Worm (Caenorhabditis elegans) whole organism, L1 larva: ENCODE measurements around the gene C13G3.12.

Source experiments
- F16B12.6 ChIP-seq: fragments of 150-350 bp; optimal IDR thresholded peaks from 2 replicates; lab custom pipeline; 2014; ENCODE audit warnings: missing biosample characterization, missing genetic modification characterization
- ama-1 ChIP-seq: fragments of 150-350 bp; optimal IDR thresholded peaks from 2 replicates; lab custom pipeline; 2014
- blmp-1 ChIP-seq: fragments of 150-350 bp; optimal IDR thresholded peaks from 2 replicates; lab custom pipeline; 2014; ENCODE audit warnings: missing biosample characterization, missing genetic modification characterization
- ceh-63 ChIP-seq: fragments of 200-800 bp; sonication (Bioruptor generic); optimal IDR thresholded peaks from 2 replicates; lab custom pipeline; 2018; ENCODE audit warnings: mild to moderate bottlenecking, missing genetic modification characterization, missing compliant biosample characterization
- ceh-8 ChIP-seq: fragments of 200-800 bp; sonication (Bioruptor generic); optimal IDR thresholded peaks from 2 replicates; lab custom pipeline; 2018; ENCODE audit warnings: mild to moderate bottlenecking, missing genetic modification characterization, moderate library complexity, missing compliant biosample characterization
- ces-1 ChIP-seq: fragments of 150-350 bp; optimal IDR thresholded peaks from 2 replicates; lab custom pipeline; 2014; ENCODE audit warnings: missing biosample characterization, missing genetic modification reagents, missing genetic modification characterization
- dpl-1 ChIP-seq, 3 experiments: fragments of 150-350 bp in 2 of 3; sonication (generic microtip) in 1 of 3; optimal IDR thresholded peaks; 2 replicates each; lab custom pipeline; 2014 to 2017; ENCODE audit warnings: missing biosample characterization in 3 of 3, missing genetic modification characterization in 3 of 3, missing genetic modification reagents in 3 of 3
- dsc-1 ChIP-seq: sonication (generic microtip); optimal IDR thresholded peaks from 2 replicates; lab custom pipeline; 2016; ENCODE audit warnings: mild to moderate bottlenecking, missing genetic modification characterization, missing compliant biosample characterization
- efl-1 ChIP-seq, 4 experiments: fragments of 150-350 bp; optimal IDR thresholded peaks in 3 of 4; peaks in 1 of 4; 1 replicate in 1 of 4; 2 replicates in 3 of 4; lab custom pipeline; 2014; ENCODE audit warnings: missing biosample characterization in 2 of 4, missing genetic modification characterization in 2 of 4, missing genetic modification reagents in 2 of 4
- efl-3 ChIP-seq: fragments of 200-800 bp; sonication (Bioruptor generic); optimal IDR thresholded peaks from 2 replicates; lab custom pipeline; 2018; ENCODE audit warnings: mild to moderate bottlenecking, missing genetic modification characterization, missing compliant biosample characterization
- egl-27 ChIP-seq, 2 experiments: fragments of 150-350 bp in 1 of 2; sonication (generic microtip); optimal IDR thresholded peaks; 3 replicates each; lab custom pipeline; 2017 to 2018; ENCODE audit warnings: missing biosample characterization in 2 of 2, missing genetic modification characterization in 2 of 2, missing genetic modification reagents in 2 of 2
- elt-3 ChIP-seq, 6 experiments: fragments of 150-350 bp in 1 of 6; sonication (generic microtip); optimal IDR thresholded peaks; 2 replicates each; lab custom pipeline; 2017 to 2018; ENCODE audit warnings: missing biosample characterization in 6 of 6, missing genetic modification characterization in 6 of 6, inconsistent platforms in 1 of 6
- fkh-10 ChIP-seq: sonication (generic microtip); optimal IDR thresholded peaks from 2 replicates; lab custom pipeline; 2017; ENCODE audit warnings: missing biosample characterization, missing genetic modification reagents, missing genetic modification characterization
- fkh-4 ChIP-seq: sonication (generic microtip); optimal IDR thresholded peaks from 2 replicates; lab custom pipeline; 2016; ENCODE audit warnings: missing compliant biosample characterization, missing genetic modification characterization, borderline replicate concordance
- fkh-8 ChIP-seq: sonication (generic microtip); optimal IDR thresholded peaks from 2 replicates; lab custom pipeline; 2016; ENCODE audit warnings: mild to moderate bottlenecking, missing genetic modification characterization, missing compliant biosample characterization
- fos-1 ChIP-seq: fragments of 150-350 bp; optimal IDR thresholded peaks from 2 replicates; lab custom pipeline; 2014; ENCODE audit warnings: missing biosample characterization, missing genetic modification characterization
- grh-1 ChIP-seq: fragments of 200-800 bp; sonication (Bioruptor generic); IDR thresholded peaks from 2 replicates; pipeline ENCODE4 v1.3.6; 2022; ENCODE audit warnings: missing genetic modification reagents, missing genetic modification characterization, missing compliant biosample characterization
- lin-14 ChIP-seq: fragments of 200-800 bp; sonication (Bioruptor generic); optimal IDR thresholded peaks from 2 replicates; lab custom pipeline; 2018; ENCODE audit warnings: mild to moderate bottlenecking, missing genetic modification characterization, moderate library complexity, missing compliant biosample characterization
- lin-15B ChIP-seq: fragments of 150-350 bp; sonication (generic microtip); optimal IDR thresholded peaks from 3 replicates; lab custom pipeline; 2014; ENCODE audit warnings: missing biosample characterization, missing genetic modification characterization
- lir-3 ChIP-seq: sonication (generic microtip); optimal IDR thresholded peaks from 2 replicates; lab custom pipeline; 2016; ENCODE audit warnings: mild to moderate bottlenecking, missing genetic modification characterization, moderate library complexity, missing compliant biosample characterization; ENCODE audit not compliant: poor library complexity
- lsy-2 ChIP-seq, 2 experiments: fragments of 150-350 bp; optimal IDR thresholded peaks; 2 replicates each; lab custom pipeline; 2014; ENCODE audit warnings: missing biosample characterization in 2 of 2, missing genetic modification characterization in 2 of 2
- mab-9 ChIP-seq: fragments of 200-800 bp; sonication (Bioruptor generic); IDR thresholded peaks from 2 replicates; pipeline ENCODE4 v1.3.6; 2022; ENCODE audit warnings: missing genetic modification reagents, missing genetic modification characterization, missing compliant biosample characterization
- mdl-1 ChIP-seq, 2 experiments: fragments of 150-350 bp; optimal IDR thresholded peaks; 2 replicates each; lab custom pipeline; 2014 to 2017; ENCODE audit warnings: missing biosample characterization in 2 of 2, missing genetic modification characterization in 2 of 2, inconsistent platforms in 1 of 2
- mef-2 ChIP-seq: fragments of 150-350 bp; optimal IDR thresholded peaks from 2 replicates; lab custom pipeline; 2014; ENCODE audit warnings: missing biosample characterization, missing genetic modification characterization
- nhr-11 ChIP-seq: fragments of 150-350 bp; optimal IDR thresholded peaks from 2 replicates; lab custom pipeline; 2014; ENCODE audit warnings: missing biosample characterization, missing genetic modification characterization
- nhr-12 ChIP-seq: sonication (generic microtip); optimal IDR thresholded peaks from 2 replicates; lab custom pipeline; 2017; ENCODE audit warnings: missing biosample characterization, missing genetic modification characterization
- nhr-237 ChIP-seq: fragments of 150-350 bp; optimal IDR thresholded peaks from 2 replicates; lab custom pipeline; 2014; ENCODE audit warnings: missing biosample characterization, missing genetic modification characterization
- nhr-28 ChIP-seq: fragments of 150-350 bp; optimal IDR thresholded peaks from 2 replicates; lab custom pipeline; 2014; ENCODE audit warnings: missing biosample characterization, missing genetic modification characterization
- nhr-71 ChIP-seq: sonication (generic microtip); optimal IDR thresholded peaks from 2 replicates; lab custom pipeline; 2016; ENCODE audit warnings: mild to moderate bottlenecking, missing genetic modification characterization, moderate library complexity, missing compliant biosample characterization
- nhr-85 ChIP-seq: sonication (generic microtip); peaks from one replicate; lab custom pipeline; 2016; ENCODE audit warnings: missing genetic modification characterization, inconsistent platforms, missing compliant biosample characterization
- nhr-90 ChIP-seq: sonication (generic microtip); optimal IDR thresholded peaks from 2 replicates; lab custom pipeline; 2016; ENCODE audit warnings: mild to moderate bottlenecking, missing genetic modification characterization, missing compliant biosample characterization; ENCODE audit not compliant: poor library complexity
- pag-3 ChIP-seq: sonication (generic microtip); optimal IDR thresholded peaks from 2 replicates; lab custom pipeline; 2017; ENCODE audit warnings: missing genetic modification characterization, mild to moderate bottlenecking, missing compliant biosample characterization, antibody characterized with exemption, borderline replicate concordance; ENCODE audit not compliant: insufficient read depth
- pax-3 ChIP-seq: fragments of 200-800 bp; sonication (Bioruptor generic); optimal IDR thresholded peaks from 2 replicates; lab custom pipeline; 2018; ENCODE audit warnings: mild to moderate bottlenecking, missing genetic modification characterization, moderate library complexity, missing compliant biosample characterization
- pqm-1 ChIP-seq: sonication (generic microtip); optimal IDR thresholded peaks from 3 replicates; lab custom pipeline; 2017; ENCODE audit warnings: missing biosample characterization, missing genetic modification characterization
- rnt-1 ChIP-seq: sonication (generic microtip); optimal IDR thresholded peaks from 2 replicates; lab custom pipeline; 2016; ENCODE audit warnings: mild to moderate bottlenecking, missing genetic modification characterization, moderate library complexity, missing compliant biosample characterization
- skn-1 ChIP-seq: fragments of 150-350 bp; optimal IDR thresholded peaks from 2 replicates; lab custom pipeline; 2014; ENCODE audit warnings: missing biosample characterization, missing genetic modification characterization
- swsn-7 ChIP-seq: sonication (generic microtip); optimal IDR thresholded peaks from 2 replicates; lab custom pipeline; 2016; ENCODE audit warnings: missing genetic modification characterization, missing compliant biosample characterization
- unc-130 ChIP-seq: fragments of 150-350 bp; optimal IDR thresholded peaks from 2 replicates; lab custom pipeline; 2017; ENCODE audit warnings: missing biosample characterization, missing genetic modification characterization, inconsistent platforms
- unc-30 ChIP-seq: sonication (generic microtip); optimal IDR thresholded peaks from 2 replicates; lab custom pipeline; 2017; ENCODE audit warnings: missing biosample characterization, missing genetic modification characterization
- unc-62 ChIP-seq: fragments of 150-350 bp; optimal IDR thresholded peaks from 2 replicates; lab custom pipeline; 2014; ENCODE audit warnings: missing biosample characterization, missing genetic modification reagents, missing genetic modification characterization
- unc-86 ChIP-seq: sonication (generic microtip); optimal IDR thresholded peaks from 2 replicates; lab custom pipeline; 2016; ENCODE audit warnings: missing genetic modification characterization, missing compliant biosample characterization
- unc-98 ChIP-seq: fragments of 200-800 bp; sonication (Bioruptor generic); IDR thresholded peaks from 2 replicates; pipeline ENCODE4 v1.3.6; 2022; ENCODE audit warnings: missing genetic modification characterization, missing compliant biosample characterization
- vab-15 ChIP-seq: sonication (generic microtip); optimal IDR thresholded peaks from 2 replicates; lab custom pipeline; 2017; ENCODE audit warnings: missing genotype, mild to moderate bottlenecking, missing genetic modification characterization, missing compliant biosample characterization

Gene C13G3.12

DNA sequence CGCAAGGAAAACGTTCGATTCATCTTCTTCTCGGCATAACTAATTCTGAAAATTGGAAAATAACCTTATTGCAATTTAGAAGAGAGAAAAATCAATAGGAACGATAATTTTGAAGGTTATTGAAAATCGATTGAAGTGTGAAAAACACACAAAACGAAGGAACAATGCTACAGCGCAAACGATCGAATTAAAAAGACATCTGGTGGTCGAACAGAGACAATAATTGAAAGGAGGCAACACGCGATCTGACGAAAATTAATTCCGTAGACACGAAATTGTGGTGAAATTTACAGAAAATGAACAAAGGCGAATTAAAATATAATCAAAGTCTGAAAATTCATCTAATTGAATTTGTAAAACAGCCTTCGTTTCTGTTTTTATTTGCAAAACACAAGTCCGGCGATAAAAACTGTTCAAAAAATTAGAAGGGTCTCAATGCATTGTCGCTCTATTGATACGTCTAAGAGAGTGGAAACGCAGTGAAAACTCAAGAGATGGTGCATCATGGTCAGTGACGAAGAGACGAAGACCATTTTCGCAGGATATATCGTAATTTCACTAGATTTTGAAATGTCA lies 16.8 kb upstream of the C13G3.12 start, which contains the start of gene pak-2 (continued):
- TF ChIP-seq grh-1 (GFP tag; lab: Robert Waterston, UW): peak; percentile 31; the same call in 1 of the 2 replicates
- TF ChIP-seq egl-27 (tag; optimal IDR thresholded peaks at IDR 0.05; lab: Kevin White, UChicago): no peak
- TF ChIP-seq dpl-1 (GFP tag; optimal IDR thresholded peaks at IDR 0.05; lab: Kevin White, UChicago): peak; percentile 61 to 77 (median 68)
- no peak for TF ChIP-seq unc-30 (tag; lab: Kevin White, UChicago)
- TF ChIP-seq fos-1 (tag; lab: Kevin White, UChicago): peak; percentile 60
- no peak for TF ChIP-seq unc-62
- no peak for TF ChIP-seq pag-3 (tag; lab: Kevin White, UChicago)
- TF ChIP-seq efl-1 (optimal IDR thresholded peaks at IDR 0.05; lab: Kevin White, UChicago): peak; percentile 78 to 84
- TF ChIP-seq efl-1 (GFP tag; optimal IDR thresholded peaks at IDR 0.05 in 1 of 2; lab: Kevin White, UChicago): peak; percentile 69 to 96
- TF ChIP-seq efl-3 (GFP tag; lab: Kevin White, UChicago): no peak
- TF ChIP-seq nhr-237: peak; percentile 59
- peak; percentile 85 for TF ChIP-seq fkh-4 (tag; lab: Kevin White, UChicago)
- peak; percentile 38 for TF ChIP-seq skn-1 (tag; lab: Kevin White, UChicago)
- TF ChIP-seq ceh-8 (GFP tag; lab: Kevin White, UChicago): no peak
- no peak for TF ChIP-seq nhr-11 (tag; lab: Kevin White, UChicago)
- TF ChIP-seq lin-14 (GFP tag; lab: Kevin White, UChicago): peak; percentile 95
- no peak for TF ChIP-seq ama-1 (lab: Kevin White, UChicago)
- TF ChIP-seq nhr-28 (tag; lab: Kevin White, UChicago): no peak
- TF ChIP-seq nhr-85 (tag; lab: Kevin White, UChicago): peak; percentile 94
- peak; percentile 85 for TF ChIP-seq nhr-90 (tag; lab: Kevin White, UChicago)
- TF ChIP-seq mab-9: peak; percentile 53; the same call in 1 of the 2 replicates
- TF ChIP-seq unc-130 (tag; lab: Kevin White, UChicago): peak; percentile 11
- peak; percentile 87 for TF ChIP-seq ceh-63 (GFP tag; lab: Kevin White, UChicago)
- peak; percentile 93 for TF ChIP-seq nhr-71 (tag; lab: Kevin White, UChicago)
- no peak for TF ChIP-seq F16B12.6
- TF ChIP-seq mdl-1 (tag; optimal IDR thresholded peaks at IDR 0.05; lab: Kevin White, UChicago): peak in 1 of 2 experiments; percentile 18
- peak; percentile 73 for TF ChIP-seq unc-86 (tag; lab: Kevin White, UChicago)
- TF ChIP-seq unc-98 (GFP tag; lab: Robert Waterston, UW): peak; percentile 76; the same call in 1 of the 2 replicates
- peak; percentile 85 for TF ChIP-seq fkh-8 (tag; lab: Kevin White, UChicago)
- peak; percentile 80 for TF ChIP-seq swsn-7 (tag; lab: Kevin White, UChicago)
- TF ChIP-seq nhr-12 (tag; lab: Kevin White, UChicago): no peak
- no peak for TF ChIP-seq mef-2 (tag; lab: Kevin White, UChicago)
- peak; percentile 85 for TF ChIP-seq dsc-1 (tag; lab: Kevin White, UChicago)

DNA sequence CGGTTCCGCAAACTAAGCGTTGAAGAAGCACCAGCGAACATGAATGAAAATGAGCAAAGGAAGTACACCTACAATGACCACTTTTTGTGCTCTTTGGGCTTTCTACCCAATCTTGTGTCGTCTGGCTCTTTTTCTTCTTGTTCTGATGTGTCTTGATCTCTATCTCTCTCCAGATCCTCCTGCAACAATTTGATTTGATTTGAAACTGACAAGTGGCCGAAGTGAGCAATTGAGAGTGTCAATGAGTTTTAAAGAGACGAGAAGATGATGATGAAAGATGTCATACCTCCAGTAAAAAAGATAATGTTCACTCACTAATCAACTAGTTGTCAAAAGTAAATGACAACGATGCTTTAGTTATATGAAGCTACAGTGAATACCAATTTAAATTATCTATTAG lies 12.0 kb upstream of the C13G3.12 start, which contains the start of gene pptr-2:
TSS of gene pptr-2 (minus strand) at position 184 of the 400 bp plus-strand sequence.
- TF ChIP-seq unc-130 (tag; lab: Kevin White, UChicago) (no peak), vab-15 (no peak), fkh-8 (tag; lab: Kevin White, UChicago) (no peak), nhr-237 (no peak), nhr-90 (tag; lab: Kevin White, UChicago) (no peak), rnt-1 (tag; lab: Kevin White, UChicago) (peak; percentile 60), ces-1 (GFP tag; lab: Kevin White, UChicago) (no peak), nhr-11 (tag; lab: Kevin White, UChicago) (no peak), fkh-10 (GFP tag; lab: Kevin White, UChicago) (no peak), blmp-1 (tag; lab: Kevin White, UChicago) (no peak), pag-3 (tag; lab: Kevin White, UChicago) (no peak), nhr-71 (tag; lab: Kevin White, UChicago) (peak; percentile 64), pax-3 (tag; lab: Kevin White, UChicago) (no peak), lin-15B (tag; lab: Kevin White, UChicago) (no peak), lsy-2 (tag; optimal IDR thresholded peaks at IDR 0.05; lab: Kevin White, UChicago) (peak in 1 of 2 experiments; percentile 1), lir-3 (no peak), elt-3 (tag; optimal IDR thresholded peaks at IDR 0.05; lab: Kevin White, UChicago) (no peak), mab-9 (no peak), pqm-1 (tag; lab: Kevin White, UChicago) (no peak), lin-14 (GFP tag; lab: Kevin White, UChicago) (peak; percentile 70), fkh-4 (tag; lab: Kevin White, UChicago) (no peak)
